Worm (Caenorhabditis elegans) whole organism, L2 larva: Measurements from ENCODE around the gene M106.2.
A peak's percentile ranks its signal among the peaks of the same experiment; 100 is the strongest.

Experiments used
- C34F6.9 ChIP-seq: fragments of 150-350 bp; optimal IDR thresholded peaks from 2 replicates; lab custom pipeline; 2014; ENCODE audit warnings: missing biosample characterization, missing genetic modification characterization
- F13H6.1 ChIP-seq: sonication (generic microtip); optimal IDR thresholded peaks from 2 replicates; lab custom pipeline; 2016; ENCODE audit warnings: missing genetic modification characterization, missing compliant biosample characterization
- R02D3.7 ChIP-seq: fragments of 150-350 bp; optimal IDR thresholded peaks from 2 replicates; lab custom pipeline; 2014; ENCODE audit warnings: missing biosample characterization, missing genetic modification characterization
- Y55F3AM.14 ChIP-seq: fragments of 200-800 bp; sonication (Bioruptor generic); optimal IDR thresholded peaks from 2 replicates; lab custom pipeline; 2018; ENCODE audit warnings: mild to moderate bottlenecking, missing genetic modification characterization, missing compliant biosample characterization
- ZK546.5 ChIP-seq: sonication (generic microtip); optimal IDR thresholded peaks from 2 replicates; lab custom pipeline; 2017; ENCODE audit warnings: missing biosample characterization, missing genetic modification characterization
- aly-2 ChIP-seq: fragments of 150-350 bp; optimal IDR thresholded peaks from 2 replicates; lab custom pipeline; 2014; ENCODE audit warnings: missing biosample characterization, missing genetic modification characterization
- ama-1 ChIP-seq: fragments of 150-350 bp; optimal IDR thresholded peaks from 2 replicates; lab custom pipeline; 2018; ENCODE audit warnings: inconsistent platforms
- blmp-1 ChIP-seq: sonication (generic microtip); optimal IDR thresholded peaks from 2 replicates; lab custom pipeline; 2017; ENCODE audit warnings: missing genetic modification characterization, mild to moderate bottlenecking, missing compliant biosample characterization, antibody characterized with exemption, moderate library complexity; ENCODE audit not compliant: insufficient read depth
- ceh-16 ChIP-seq: fragments of 150-350 bp; optimal IDR thresholded peaks from 2 replicates; lab custom pipeline; 2014; ENCODE audit warnings: missing biosample characterization, missing genetic modification characterization
- crh-2 ChIP-seq: sonication (generic microtip); optimal IDR thresholded peaks from 2 replicates; lab custom pipeline; 2017; ENCODE audit warnings: missing biosample characterization, missing genetic modification characterization
- dmd-4 ChIP-seq: sonication (generic microtip); optimal IDR thresholded peaks from 2 replicates; lab custom pipeline; 2017; ENCODE audit warnings: missing biosample characterization, missing genetic modification characterization
- egl-27 ChIP-seq: sonication (generic microtip); optimal IDR thresholded peaks from 3 replicates; lab custom pipeline; 2017; ENCODE audit warnings: missing biosample characterization, missing genetic modification reagents, missing genetic modification characterization
- elt-1 ChIP-seq: fragments of 150-350 bp; optimal IDR thresholded peaks from 2 replicates; lab custom pipeline; 2014; ENCODE audit warnings: missing biosample characterization, missing genetic modification characterization
- elt-3 ChIP-seq: sonication (generic microtip); optimal IDR thresholded peaks from 2 replicates; lab custom pipeline; 2017; ENCODE audit warnings: missing biosample characterization, missing genetic modification characterization
- fos-1 ChIP-seq: fragments of 150-350 bp; optimal IDR thresholded peaks from 2 replicates; lab custom pipeline; 2014; ENCODE audit warnings: missing biosample characterization, missing genetic modification characterization
- gmeb-1 ChIP-seq: fragments of 150-350 bp; optimal IDR thresholded peaks from 2 replicates; lab custom pipeline; 2014; ENCODE audit warnings: missing biosample characterization, missing genetic modification characterization
- lin-13 ChIP-seq: fragments of 150-350 bp; optimal IDR thresholded peaks from 2 replicates; lab custom pipeline; 2014; ENCODE audit warnings: missing biosample characterization, missing genetic modification reagents, missing genetic modification characterization
- lin-39 ChIP-seq: fragments of 150-350 bp; optimal IDR thresholded peaks from 2 replicates; lab custom pipeline; 2014; ENCODE audit warnings: missing biosample characterization, missing genetic modification reagents, missing genetic modification characterization
- lsy-2 ChIP-seq, 2 experiments: fragments of 150-350 bp in 1 of 2; sonication (generic microtip) in 1 of 2; optimal IDR thresholded peaks; 2 replicates each; lab custom pipeline; 2014 to 2017; ENCODE audit warnings: missing biosample characterization in 2 of 2, missing genetic modification characterization in 2 of 2
- mab-5 ChIP-seq: fragments of 150-350 bp; optimal IDR thresholded peaks from 2 replicates; lab custom pipeline; 2014; ENCODE audit warnings: missing biosample characterization, missing genetic modification characterization
- mbf-1 ChIP-seq: sonication (generic microtip); optimal IDR thresholded peaks from 2 replicates; lab custom pipeline; 2017; ENCODE audit warnings: missing biosample characterization, missing genetic modification characterization
- mdl-1 ChIP-seq, 2 experiments: fragments of 150-350 bp in 1 of 2; sonication (generic microtip) in 1 of 2; optimal IDR thresholded peaks; 2 replicates each; lab custom pipeline; 2017; ENCODE audit warnings: missing biosample characterization in 2 of 2, missing genetic modification characterization in 2 of 2
- nhr-11 ChIP-seq: fragments of 150-350 bp; optimal IDR thresholded peaks from 2 replicates; lab custom pipeline; 2014; ENCODE audit warnings: missing biosample characterization, missing genetic modification characterization
- nhr-129 ChIP-seq: fragments of 150-350 bp; optimal IDR thresholded peaks from 2 replicates; lab custom pipeline; 2014; ENCODE audit warnings: missing biosample characterization, missing genetic modification characterization
- nhr-23 ChIP-seq: fragments of 150-350 bp; optimal IDR thresholded peaks from 2 replicates; lab custom pipeline; 2014; ENCODE audit warnings: missing biosample characterization, missing genetic modification reagents, missing genetic modification characterization
- nhr-237 ChIP-seq: fragments of 150-350 bp; optimal IDR thresholded peaks from 2 replicates; lab custom pipeline; 2014; ENCODE audit warnings: missing biosample characterization, missing genetic modification characterization
- nhr-25 ChIP-seq: fragments of 150-350 bp; sonication (generic microtip); optimal IDR thresholded peaks from 3 replicates; lab custom pipeline; 2014; ENCODE audit warnings: missing biosample characterization, missing genetic modification characterization
- nhr-6 ChIP-seq: fragments of 150-350 bp; optimal IDR thresholded peaks from 2 replicates; lab custom pipeline; 2014; ENCODE audit warnings: missing biosample characterization, missing genetic modification characterization
- nhr-77 ChIP-seq: fragments of 150-350 bp; optimal IDR thresholded peaks from 2 replicates; lab custom pipeline; 2014; ENCODE audit warnings: missing biosample characterization, missing genetic modification characterization
- sem-4 ChIP-seq: fragments of 150-350 bp; optimal IDR thresholded peaks from 2 replicates; lab custom pipeline; 2014; ENCODE audit warnings: missing biosample characterization, missing genetic modification reagents, missing genetic modification characterization
- skn-1 ChIP-seq: sonication (generic microtip); optimal IDR thresholded peaks from 2 replicates; lab custom pipeline; 2017; ENCODE audit warnings: missing biosample characterization, missing genetic modification characterization
- sma-3 ChIP-seq: sonication (generic microtip); optimal IDR thresholded peaks from 2 replicates; lab custom pipeline; 2016; ENCODE audit warnings: missing genetic modification reagents, missing genetic modification characterization, missing compliant biosample characterization
- sma-9 ChIP-seq, 2 experiments: fragments of 150-350 bp in 1 of 2; sonication (generic microtip) in 1 of 2; optimal IDR thresholded peaks; 2 replicates each; lab custom pipeline; 2014 to 2016; ENCODE audit warnings: missing genetic modification characterization in 2 of 2, mild to moderate bottlenecking in 1 of 2, missing biosample characterization in 1 of 2, missing compliant biosample characterization in 1 of 2, missing genetic modification reagents in 1 of 2, moderate library complexity in 1 of 2
- snpc-4 ChIP-seq: fragments of 150-350 bp; optimal IDR thresholded peaks from 2 replicates; lab custom pipeline; 2014; ENCODE audit warnings: missing biosample characterization, missing genetic modification characterization
- unc-39 ChIP-seq: fragments of 150-350 bp; optimal IDR thresholded peaks from 2 replicates; lab custom pipeline; 2014; ENCODE audit warnings: missing biosample characterization, missing genetic modification characterization
- unc-55 ChIP-seq: fragments of 150-350 bp; sonication (generic microtip); optimal IDR thresholded peaks from 3 replicates; lab custom pipeline; 2014; ENCODE audit warnings: missing biosample characterization, missing genetic modification reagents, missing genetic modification characterization
- unc-62 ChIP-seq: fragments of 150-350 bp; optimal IDR thresholded peaks from 2 replicates; lab custom pipeline; 2014; ENCODE audit warnings: missing biosample characterization, missing genetic modification reagents, missing genetic modification characterization
- zag-1 ChIP-seq: fragments of 150-350 bp; optimal IDR thresholded peaks from 2 replicates; lab custom pipeline; 2014; ENCODE audit warnings: missing biosample characterization, missing genetic modification characterization
- ztf-1 ChIP-seq: fragments of 200-800 bp; sonication (Bioruptor generic); conservative IDR thresholded peaks from 2 replicates; pipeline ENCODE4 v1.3.6; 2022; ENCODE audit warnings: missing genetic modification characterization, missing compliant biosample characterization
- ztf-4 ChIP-seq: fragments of 150-350 bp; optimal IDR thresholded peaks from 2 replicates; lab custom pipeline; 2014; ENCODE audit warnings: missing biosample characterization, missing genetic modification characterization

M106.2 gene

ce11 chrII:10867219-10867618 lies 17.4 kb upstream of the M106.2 start:
- no peak for TF ChIP-seq sem-4 (tag; lab: Kevin White, UChicago)
- TF ChIP-seq elt-1 (tag; lab: Kevin White, UChicago) = no peak
- no peak for TF ChIP-seq ceh-16 (tag; lab: Kevin White, UChicago)
- TF ChIP-seq unc-62 (GFP tag; lab: Kevin White, UChicago) = no peak
- TF ChIP-seq nhr-23 (tag; lab: Kevin White, UChicago) = no peak
- TF ChIP-seq nhr-11 (tag; lab: Kevin White, UChicago) = no peak
- TF ChIP-seq zag-1 (tag; lab: Kevin White, UChicago) = no peak
- TF ChIP-seq nhr-237 (tag; lab: Kevin White, UChicago) = no peak
- no peak for TF ChIP-seq mbf-1
- TF ChIP-seq Y55F3AM.14 = no peak
- TF ChIP-seq R02D3.7 (tag; lab: Kevin White, UChicago) = no peak
- TF ChIP-seq sma-3 (GFP tag; lab: Kevin White, UChicago) = no peak
- TF ChIP-seq lsy-2 (tag; optimal IDR thresholded peaks at IDR 0.05; lab: Kevin White, UChicago) = peak in 1 of 2 experiments; percentile 73
- TF ChIP-seq nhr-6 (tag; lab: Kevin White, UChicago) = no peak
- TF ChIP-seq skn-1 = no peak
- TF ChIP-seq ama-1 (lab: Kevin White, UChicago) = no peak
- peak; percentile 29 for TF ChIP-seq sma-9 (GFP tag; optimal IDR thresholded peaks at IDR 0.05; lab: Kevin White, UChicago)
- no peak for TF ChIP-seq sma-9 (tag; optimal IDR thresholded peaks at IDR 0.05; lab: Kevin White, UChicago)
- no peak for TF ChIP-seq ztf-1 (GFP tag; lab: Robert Waterston, UW)
- no peak for TF ChIP-seq egl-27 (tag; lab: Kevin White, UChicago)
- no peak for TF ChIP-seq aly-2
- TF ChIP-seq mab-5 = no peak
- TF ChIP-seq fos-1 (tag; lab: Kevin White, UChicago) = peak; percentile 54
- TF ChIP-seq ztf-4 (tag; lab: Kevin White, UChicago) = no peak
- no peak for TF ChIP-seq nhr-77 (tag; lab: Kevin White, UChicago)
- TF ChIP-seq lin-39 (tag; lab: Kevin White, UChicago) = no peak
- no peak for TF ChIP-seq mdl-1 (tag; optimal IDR thresholded peaks at IDR 0.05; lab: Kevin White, UChicago)
- TF ChIP-seq blmp-1 (tag; lab: Kevin White, UChicago) = no peak
- peak; percentile 59 for TF ChIP-seq F13H6.1
- TF ChIP-seq crh-2 (tag; lab: Kevin White, UChicago) = peak; percentile 69
- TF ChIP-seq elt-3 (tag; lab: Kevin White, UChicago) = no peak
- TF ChIP-seq nhr-129 (tag; lab: Kevin White, UChicago) = peak; percentile 42
- TF ChIP-seq lin-13 = no peak
- no peak for TF ChIP-seq snpc-4 (tag; lab: Kevin White, UChicago)
- TF ChIP-seq C34F6.9 (tag; lab: Kevin White, UChicago) = peak; percentile 42
- peak; percentile 30 for TF ChIP-seq gmeb-1
- TF ChIP-seq unc-55 = peak; percentile 30

ce11 chrII:10862749-10863656 lies 13.2 kb upstream of the M106.2 start:
- TF ChIP-seq ZK546.5 (no peak), nhr-25 (tag; lab: Kevin White, UChicago) (peak; percentile 12), sem-4 (tag; lab: Kevin White, UChicago) (no peak), blmp-1 (tag; lab: Kevin White, UChicago) (peak; percentile 76), elt-1 (tag; lab: Kevin White, UChicago) (no peak), dmd-4 (no peak), ztf-1 (GFP tag; lab: Robert Waterston, UW) (no peak), C34F6.9 (tag; lab: Kevin White, UChicago) (peak; percentile 6), gmeb-1 (no peak), lsy-2 (tag; optimal IDR thresholded peaks at IDR 0.05; lab: Kevin White, UChicago) (no peak), nhr-129 (tag; lab: Kevin White, UChicago) (peak; percentile 67), unc-55 (peak; percentile 4), mbf-1 (no peak), lin-13 (no peak), unc-39 (tag; lab: Kevin White, UChicago) (no peak), sma-3 (GFP tag; lab: Kevin White, UChicago) (no peak)
